Worm (Caenorhabditis elegans) whole organism, midembryonic: ENCODE data around the gene spat-1.

Source experiments
- T22C8.4 ChIP-seq: fragments of 200-800 bp; sonication (Bioruptor generic); IDR thresholded peaks from 2 replicates; pipeline ENCODE4 v1.3.6; 2022; ENCODE audit warnings: missing genetic modification characterization, missing compliant biosample characterization
- cog-1 ChIP-seq: sonication (generic microtip); optimal IDR thresholded peaks from 2 replicates; lab custom pipeline; 2016; ENCODE audit warnings: missing genetic modification characterization, missing compliant biosample characterization
- flt-1 ChIP-seq: fragments of 200-800 bp; sonication (Bioruptor generic); IDR thresholded peaks from 2 replicates; pipeline ENCODE4 v1.3.6; 2022; ENCODE audit warnings: missing genetic modification characterization, missing compliant biosample characterization
- klf-2 ChIP-seq: fragments of 200-800 bp; sonication (Bioruptor generic); conservative IDR thresholded peaks from 2 replicates; pipeline ENCODE4 v1.3.6; 2022; ENCODE audit warnings: missing genetic modification reagents, missing genetic modification characterization, missing compliant biosample characterization
- med-1 ChIP-seq: sonication (generic microtip); optimal IDR thresholded peaks from 2 replicates; lab custom pipeline; 2017; ENCODE audit warnings: missing genetic modification characterization, mild to moderate bottlenecking, missing compliant biosample characterization, antibody characterized with exemption, missing genetic modification reagents; ENCODE audit not compliant: insufficient read depth
- ref-1 ChIP-seq: fragments of 200-800 bp; sonication (Bioruptor generic); conservative IDR thresholded peaks from 2 replicates; pipeline ENCODE4 v1.3.6; 2022; ENCODE audit warnings: missing genetic modification reagents, missing genetic modification characterization, missing compliant biosample characterization
- tab-1 ChIP-seq: fragments of 200-800 bp; sonication (Bioruptor generic); IDR thresholded peaks from 2 replicates; pipeline ENCODE4 v1.3.6; 2022; ENCODE audit warnings: missing genetic modification characterization, missing compliant biosample characterization
- ztf-23 ChIP-seq: fragments of 200-800 bp; sonication (Bioruptor generic); IDR thresholded peaks from 2 replicates; pipeline ENCODE4 v1.3.6; 2022; ENCODE audit warnings: missing genetic modification reagents, missing genetic modification characterization, missing compliant biosample characterization
- ztf-29 ChIP-seq: fragments of 200-800 bp; sonication (Bioruptor generic); IDR thresholded peaks from 2 replicates; pipeline ENCODE4 v1.3.6; 2022; ENCODE audit warnings: missing genetic modification reagents, missing genetic modification characterization, missing compliant biosample characterization

DNA sequence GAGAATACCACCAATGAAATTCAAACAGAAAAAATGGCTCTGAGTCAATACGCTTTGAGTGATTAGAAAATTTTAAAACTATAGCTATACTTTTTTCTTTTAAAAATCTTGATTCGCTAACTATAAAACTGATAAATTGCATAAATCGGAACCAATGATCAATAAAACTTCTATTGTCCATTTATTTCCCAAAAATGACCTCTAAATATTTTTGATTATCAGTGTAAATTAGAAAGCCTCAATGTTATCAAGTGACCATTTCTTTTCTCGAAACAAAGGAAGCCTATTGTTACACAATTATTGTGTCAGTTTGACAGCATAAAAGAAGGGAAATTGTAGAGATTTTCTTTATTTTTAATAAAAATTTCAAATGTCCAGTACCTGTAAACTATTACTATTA lies 28.4 kb upstream of the spat-1 start, which contains the start of gene K10H10.4:
- TF ChIP-seq ztf-29 (GFP tag; lab: Robert Waterston, UW) (no peak), ref-1 (GFP tag; lab: Robert Waterston, UW) (no peak), tab-1 (GFP tag; lab: Robert Waterston, UW) (no peak), ztf-23 (GFP tag; lab: Robert Waterston, UW) (no peak), T22C8.4 (GFP tag; lab: Robert Waterston, UW) (no peak), klf-2 (GFP tag; lab: Robert Waterston, UW) (no peak), flt-1 (GFP tag; lab: Robert Waterston, UW) (no peak), med-1 (GFP tag; lab: Kevin White, UChicago) (no peak), cog-1 (no peak)
